Worm (Caenorhabditis elegans): Measurements from ENCODE around the gene F36H9.7.

The F36H9.7 gene

ce11 chrV:1804645-1805559, 30.2 kb upstream of the F36H9.7 start, which contains the start of the genes hsp-16.2 and hsp-16.41 (continued):
- no peak for TF ChIP-seq akir-1 (GFP tag; optimal IDR thresholded peaks at IDR 0.05)
- no peak for TF ChIP-seq mxl-1 (tag; optimal IDR thresholded peaks at IDR 0.05)
- TF ChIP-seq rcor-1 (GFP tag; IDR thresholded peaks at IDR 0.05) = no peak
- no peak for TF ChIP-seq ccch-3 (GFP tag; optimal IDR thresholded peaks at IDR 0.05)
- TF ChIP-seq lin-54 (GFP tag; optimal IDR thresholded peaks at IDR 0.05) = peak; percentile 7
- TF ChIP-seq F39B2.1 (GFP tag; IDR thresholded peaks at IDR 0.05) = no peak
- TF ChIP-seq nfya-2 (GFP tag; IDR thresholded peaks at IDR 0.05) = no peak
- TF ChIP-seq ztf-3 (GFP tag; optimal IDR thresholded peaks at IDR 0.05) = no peak
- peak; percentile 92 for TF ChIP-seq hsf-1 (GFP tag; IDR thresholded peaks at IDR 0.05)
- no peak for TF ChIP-seq lin-35 (GFP tag; optimal IDR thresholded peaks at IDR 0.05)
- no peak for TF ChIP-seq hmg-20 (GFP tag; IDR thresholded peaks at IDR 0.05)
- TF ChIP-seq ztf-26 (tag; optimal IDR thresholded peaks at IDR 0.05) = peak; percentile 59

- TF ChIP-seq ZK185.1 (tag; optimal IDR thresholded peaks at IDR 0.05; ENCODE audit: poor library complexity, severe bottlenecking) = no peak
- TF ChIP-seq repo-1 (tag; optimal IDR thresholded peaks at IDR 0.05) = peak; percentile 5
- peak; percentile 5 for TF ChIP-seq nhr-80 (tag; optimal IDR thresholded peaks at IDR 0.05)
- peak; percentile 38 for TF ChIP-seq ama-1 (optimal IDR thresholded peaks at IDR 0.05)
- TF ChIP-seq ama-1 (GFP tag; optimal IDR thresholded peaks at IDR 0.05) = no peak
These were observed 29.4 kb upstream of the F36H9.7 start for ce11 chrV:1804034-1804542.

ce11 chrV:1803043-1803442, 28.3 kb upstream of the F36H9.7 start, which contains the start of gene srt-41:
srt-41 (minus strand) TSS chrV:1803143.
- TF ChIP-seq ZK185.1 (tag; optimal IDR thresholded peaks at IDR 0.05; ENCODE audit: poor library complexity, severe bottlenecking) (no peak), ceh-58 (GFP tag; IDR thresholded peaks at IDR 0.05) (no peak), F22D6.2 (tag; optimal IDR thresholded peaks at IDR 0.05) (no peak), sdz-38 (tag; optimal IDR thresholded peaks at IDR 0.05) (no peak), dox-1 (GFP tag; IDR thresholded peaks at IDR 0.05) (no peak), egrh-3 (GFP tag; IDR thresholded peaks at IDR 0.05) (no peak), athp-1 (tag; optimal IDR thresholded peaks at IDR 0.05) (no peak), nhr-80 (tag; optimal IDR thresholded peaks at IDR 0.05) (no peak), ets-4 (GFP tag; optimal IDR thresholded peaks at IDR 0.05) (no peak), F55B11.4 (tag; optimal IDR thresholded peaks at IDR 0.05; ENCODE audit: borderline replicate concordance, insufficient read depth) (no peak), F57A8.1 (GFP tag; optimal IDR thresholded peaks at IDR 0.05) (no peak)

- TF ChIP-seq rpc-1 (optimal IDR thresholded peaks at IDR 0.05) = no peak
- peak; percentile 62 for TF ChIP-seq rpc-1 (tag; optimal IDR thresholded peaks at IDR 0.05)
- no peak for TF ChIP-seq nhr-27 (tag; optimal IDR thresholded peaks at IDR 0.05)
- peak; percentile 41; the same call in 1 of the 2 replicates for TF ChIP-seq D2030.7 (GFP tag; IDR thresholded peaks at IDR 0.05)
- TF ChIP-seq tlf-1 (GFP tag; optimal IDR thresholded peaks at IDR 0.05) = no peak
- TF ChIP-seq tbp1 (GFP tag; optimal IDR thresholded peaks at IDR 0.05) = peak; percentile 34
These were observed 23.2 kb upstream of the F36H9.7 start, which contains the start of gene F36H9.10 for ce11 chrV:1797900-1798299. F36H9.10 (plus strand) TSS chrV:1798200.

- no peak for TF ChIP-seq ztf-26 (tag; optimal IDR thresholded peaks at IDR 0.05)
- no peak for TF ChIP-seq zim-3 (tag; optimal IDR thresholded peaks at IDR 0.05)
- no peak for TF ChIP-seq Y79H2A.3 (GFP tag; conservative IDR thresholded peaks at IDR 0.05)
- no peak for TF ChIP-seq C17E4.6 (GFP tag; IDR thresholded peaks at IDR 0.05)
- no peak for TF ChIP-seq madf-10 (tag; optimal IDR thresholded peaks at IDR 0.05)
- no peak for TF ChIP-seq repo-1 (tag; optimal IDR thresholded peaks at IDR 0.05)
- no peak for TF ChIP-seq sptf-2 (GFP tag; optimal IDR thresholded peaks at IDR 0.05)
- TF ChIP-seq attf-3 (GFP tag; conservative IDR thresholded peaks at IDR 0.05) = no peak
- TF ChIP-seq chd-7 (tag; optimal IDR thresholded peaks at IDR 0.05) = no peak
- TF ChIP-seq ztf-22 (GFP tag; optimal IDR thresholded peaks at IDR 0.05) = no peak
- no peak for TF ChIP-seq snpc-1.3 (tag; optimal IDR thresholded peaks at IDR 0.05; ENCODE audit: insufficient read depth)
- TF ChIP-seq ceh-100 (GFP tag; IDR thresholded peaks at IDR 0.05) = no peak
- TF ChIP-seq cebp-2 (GFP tag; IDR thresholded peaks at IDR 0.05) = no peak
These were observed 19.5 kb upstream of the F36H9.7 start, which contains the start of gene F36H9.1 for ce11 chrV:1794218-1794617. F36H9.1 (plus strand) TSS chrV:1794518.

Data from whole organism, young adult.